Fruit fly (Drosophila melanogaster) whole organism, embryonic: Measurements from ENCODE around the gene CG3448.

Source experiments
- CG1024 ChIP-seq: fragments of 200-800 bp; sonication (Bioruptor generic); IDR thresholded peaks from 2 replicates; pipeline ENCODE4 v1.3.6; 2022; ENCODE audit warnings: missing biosample characterization, missing genetic modification characterization
- CG10979 ChIP-seq: fragments of 200-800 bp; sonication (Bioruptor generic); optimal IDR thresholded peaks from 2 replicates; lab custom pipeline; 2018; ENCODE audit warnings: missing biosample characterization, mild to moderate bottlenecking, missing genetic modification characterization, moderate library complexity
- CG11085 ChIP-seq: fragments of 200-800 bp; sonication (Bioruptor generic); IDR thresholded peaks from 2 replicates; pipeline ENCODE4 v1.3.6; 2022; ENCODE audit warnings: missing biosample characterization, missing genetic modification characterization
- CG13123 ChIP-seq: fragments of 200-800 bp; sonication (Bioruptor generic); optimal IDR thresholded peaks from 2 replicates; lab custom pipeline; 2016; ENCODE audit warnings: missing biosample characterization, missing genetic modification characterization
- CG14965 ChIP-seq: fragments of 200-800 bp; sonication (Bioruptor generic); optimal IDR thresholded peaks from 2 replicates; lab custom pipeline; 2016; ENCODE audit warnings: missing biosample characterization, missing genetic modification characterization, borderline replicate concordance
- CG15073 ChIP-seq: fragments of 200-800 bp; sonication (Bioruptor generic); optimal IDR thresholded peaks from 2 replicates; lab custom pipeline; 2016; ENCODE audit warnings: missing biosample characterization, missing genetic modification characterization
- CG16779 ChIP-seq: fragments of 200-800 bp; sonication (Bioruptor generic); IDR thresholded peaks from 2 replicates; pipeline ENCODE4 v1.3.6; 2022; ENCODE audit warnings: missing biosample characterization, missing genetic modification characterization
- CG18262 ChIP-seq: fragments of 200-800 bp; optimal IDR thresholded peaks from 3 replicates; lab custom pipeline; 2019; ENCODE audit warnings: missing biosample characterization, mild to moderate bottlenecking, missing genetic modification characterization, moderate library complexity
- CG18764 ChIP-seq: fragments of 200-800 bp; sonication (Bioruptor generic); optimal IDR thresholded peaks from 3 replicates; lab custom pipeline; 2016; ENCODE audit warnings: missing biosample characterization, missing genetic modification characterization
- CG31388 ChIP-seq: fragments of 200-800 bp; sonication (Bioruptor generic); optimal IDR thresholded peaks from 2 replicates; lab custom pipeline; 2016; ENCODE audit warnings: missing biosample characterization, missing genetic modification characterization
- CG33213 ChIP-seq: fragments of 200-800 bp; sonication (Bioruptor generic); optimal IDR thresholded peaks from 3 replicates; lab custom pipeline; 2016; ENCODE audit warnings: missing biosample characterization, missing genetic modification characterization
- CG34422 ChIP-seq: fragments of 200-800 bp; sonication (Bioruptor generic); IDR thresholded peaks from 3 replicates; pipeline ENCODE4 v1.3.6; 2022; ENCODE audit warnings: missing biosample characterization, missing genetic modification characterization
- CG4707 ChIP-seq: fragments of 200-800 bp; sonication (Bioruptor generic); optimal IDR thresholded peaks from 2 replicates; lab custom pipeline; 2018; ENCODE audit warnings: missing biosample characterization, mild to moderate bottlenecking, missing genetic modification characterization, moderate library complexity
- CG6254 ChIP-seq: fragments of 200-800 bp; sonication (Bioruptor generic); optimal IDR thresholded peaks from 3 replicates; lab custom pipeline; 2017; ENCODE audit warnings: mild to moderate bottlenecking, missing biosample characterization, missing genetic modification reagents, missing genetic modification characterization
- CG7271 ChIP-seq: fragments of 200-800 bp; sonication (Bioruptor generic); optimal IDR thresholded peaks from 2 replicates; lab custom pipeline; 2018; ENCODE audit warnings: missing biosample characterization, mild to moderate bottlenecking, missing genetic modification characterization, moderate library complexity
- CG7745 ChIP-seq: fragments of 200-800 bp; sonication (Bioruptor generic); optimal IDR thresholded peaks from 2 replicates; lab custom pipeline; 2018; ENCODE audit warnings: missing biosample characterization, mild to moderate bottlenecking, missing genetic modification characterization, moderate library complexity
- CG8765 ChIP-seq: fragments of 200-800 bp; sonication (Bioruptor generic); IDR thresholded peaks from 2 replicates; pipeline ENCODE4 v1.3.6; 2022; ENCODE audit warnings: missing biosample characterization, missing genetic modification characterization
- CG9797 ChIP-seq: fragments of 200-800 bp; sonication (Bioruptor generic); optimal IDR thresholded peaks from 3 replicates; lab custom pipeline; 2018; ENCODE audit warnings: missing biosample characterization, mild to moderate bottlenecking, missing genetic modification characterization
- CG9817 ChIP-seq: fragments of 200-800 bp; sonication (Bioruptor generic); optimal IDR thresholded peaks from 2 replicates; lab custom pipeline; 2018; ENCODE audit warnings: missing biosample characterization, mild to moderate bottlenecking, missing genetic modification characterization, moderate library complexity
- Chrac-16 ChIP-seq: fragments of 200-800 bp; sonication (Bioruptor generic); optimal IDR thresholded peaks from 3 replicates; lab custom pipeline; 2016; ENCODE audit warnings: missing biosample characterization, missing genetic modification characterization
- Doc2 ChIP-seq: fragments of 200-800 bp; sonication (Bioruptor generic); IDR thresholded peaks from 2 replicates; pipeline ENCODE4 v1.3.6; 2022; ENCODE audit warnings: missing biosample characterization, missing genetic modification characterization
- Fer1 ChIP-seq: fragments of 200-800 bp; sonication (Bioruptor generic); optimal IDR thresholded peaks from 2 replicates; lab custom pipeline; 2017; ENCODE audit warnings: missing biosample characterization, mild to moderate bottlenecking, missing genetic modification characterization
- Hey ChIP-seq: fragments of 200-800 bp; sonication (Bioruptor generic); optimal IDR thresholded peaks from 3 replicates; lab custom pipeline; 2018; ENCODE audit warnings: missing biosample characterization, mild to moderate bottlenecking, missing genetic modification characterization
- Hr39 ChIP-seq: fragments of >200 bp; optimal IDR thresholded peaks from 2 replicates; lab custom pipeline; 2017
- Jarid2 ChIP-seq: fragments of 200-800 bp; sonication (Bioruptor generic); optimal IDR thresholded peaks from 3 replicates; lab custom pipeline; 2017; ENCODE audit warnings: mild to moderate bottlenecking, missing biosample characterization, missing genetic modification reagents, missing genetic modification characterization
- Lim3 ChIP-seq: fragments of 200-800 bp; sonication (Bioruptor generic); IDR thresholded peaks from 2 replicates; pipeline ENCODE4 v1.3.6; 2022; ENCODE audit warnings: missing biosample characterization, missing genetic modification characterization
- MTF-1 ChIP-seq: fragments of 200-800 bp; sonication (Bioruptor generic); optimal IDR thresholded peaks from 2 replicates; lab custom pipeline; 2018; ENCODE audit warnings: missing biosample characterization, mild to moderate bottlenecking, missing genetic modification characterization, borderline replicate concordance
- Meics ChIP-seq: fragments of 200-800 bp; sonication (Bioruptor generic); optimal IDR thresholded peaks from 2 replicates; lab custom pipeline; 2017; ENCODE audit warnings: missing biosample characterization, mild to moderate bottlenecking, missing genetic modification characterization
- Nf-YC ChIP-seq: fragments of 200-800 bp; optimal IDR thresholded peaks from 3 replicates; lab custom pipeline; 2019; ENCODE audit warnings: missing biosample characterization, mild to moderate bottlenecking, missing genetic modification characterization, moderate library complexity
- Side ChIP-seq: fragments of 200-800 bp; sonication (Bioruptor generic); optimal IDR thresholded peaks from 2 replicates; lab custom pipeline; 2016; ENCODE audit warnings: missing biosample characterization, missing genetic modification characterization
- Ssrp ChIP-seq: fragments of 200-800 bp; sonication (Bioruptor generic); optimal IDR thresholded peaks from 2 replicates; lab custom pipeline; 2018; ENCODE audit warnings: missing biosample characterization, mild to moderate bottlenecking, missing genetic modification characterization, moderate library complexity
- ab ChIP-seq: fragments of 200-800 bp; sonication (Bioruptor generic); optimal IDR thresholded peaks from 2 replicates; lab custom pipeline; 2016; ENCODE audit warnings: missing biosample characterization, missing genetic modification characterization
- ap ChIP-seq: fragments of 200-800 bp; sonication (Bioruptor generic); IDR thresholded peaks from 2 replicates; pipeline ENCODE4 v1.3.6; 2022; ENCODE audit warnings: missing biosample characterization, missing genetic modification characterization
- chn ChIP-seq: fragments of 200-800 bp; sonication (Bioruptor generic); optimal IDR thresholded peaks from 2 replicates; lab custom pipeline; 2016; ENCODE audit warnings: missing biosample characterization, missing genetic modification characterization
- ci ChIP-seq: fragments of 200-800 bp; sonication (Bioruptor generic); IDR thresholded peaks from 3 replicates; pipeline ENCODE4 v1.3.6; 2022; ENCODE audit warnings: missing biosample characterization, missing genetic modification characterization
- disco-r ChIP-seq: fragments of 200-800 bp; sonication (Bioruptor generic); optimal IDR thresholded peaks from 2 replicates; lab custom pipeline; 2016; ENCODE audit warnings: missing biosample characterization, missing genetic modification characterization
- fd102C ChIP-seq: fragments of 200-800 bp; sonication (Bioruptor generic); optimal IDR thresholded peaks from 2 replicates; lab custom pipeline; 2018; ENCODE audit warnings: missing biosample characterization, mild to moderate bottlenecking, missing genetic modification characterization, moderate library complexity
- gce ChIP-seq: fragments of 200-800 bp; sonication (Bioruptor generic); IDR thresholded peaks from 3 replicates; pipeline ENCODE4 v1.3.6; 2022; ENCODE audit warnings: missing biosample characterization, missing genetic modification characterization
- gt ChIP-seq: fragments of 200-800 bp; sonication (Bioruptor generic); IDR thresholded peaks from 2 replicates; pipeline ENCODE4 v1.3.6; 2022; ENCODE audit warnings: missing biosample characterization, missing genetic modification characterization
- nerfin-2 ChIP-seq: fragments of 200-800 bp; sonication (Bioruptor generic); IDR thresholded peaks from 2 replicates; pipeline ENCODE4 v1.3.6; 2022; ENCODE audit warnings: missing biosample characterization, missing genetic modification characterization; ENCODE audit not compliant: partially characterized antibody
- odd ChIP-seq: fragments of 200-800 bp; sonication (Bioruptor generic); optimal IDR thresholded peaks from 2 replicates; lab custom pipeline; 2017; ENCODE audit warnings: missing biosample characterization, mild to moderate bottlenecking, missing genetic modification characterization
- org-1 ChIP-seq: fragments of 200-800 bp; sonication (Bioruptor generic); optimal IDR thresholded peaks from 2 replicates; lab custom pipeline; 2017; ENCODE audit warnings: missing biosample characterization, missing genetic modification characterization
- phol ChIP-seq: fragments of 200-800 bp; sonication (Bioruptor generic); optimal IDR thresholded peaks from 3 replicates; lab custom pipeline; 2018; ENCODE audit warnings: missing biosample characterization, mild to moderate bottlenecking, missing genetic modification characterization, moderate library complexity
- rib ChIP-seq: fragments of 200-800 bp; sonication (Bioruptor generic); IDR thresholded peaks from 2 replicates; pipeline ENCODE4 v1.3.6; 2022; ENCODE audit warnings: missing biosample characterization, missing genetic modification characterization
- sens ChIP-seq: fragments of 200-800 bp; sonication (Bioruptor generic); peaks from one replicate; lab custom pipeline; 2016; ENCODE audit warnings: missing biosample characterization, missing genetic modification characterization
- seq ChIP-seq: fragments of 200-800 bp; sonication (Bioruptor generic); IDR thresholded peaks from 2 replicates; pipeline ENCODE4 v1.3.6; 2022; ENCODE audit warnings: missing biosample characterization, missing genetic modification characterization
- slou ChIP-seq: fragments of 200-800 bp; sonication (Bioruptor generic); optimal IDR thresholded peaks from 3 replicates; lab custom pipeline; 2016; ENCODE audit warnings: missing biosample characterization, missing genetic modification characterization
- stc ChIP-seq: fragments of 200-800 bp; sonication (Bioruptor generic); IDR thresholded peaks from 2 replicates; pipeline ENCODE4 v1.3.6; 2022; ENCODE audit warnings: missing biosample characterization, missing genetic modification characterization
- tio ChIP-seq: fragments of 200-800 bp; sonication (Bioruptor generic); optimal IDR thresholded peaks from 2 replicates; lab custom pipeline; 2017; ENCODE audit warnings: missing biosample characterization, missing genetic modification characterization, inconsistent platforms
- trh ChIP-seq: fragments of 200-800 bp; sonication (Bioruptor generic); optimal IDR thresholded peaks from 2 replicates; lab custom pipeline; 2016; ENCODE audit warnings: missing biosample characterization, missing genetic modification characterization

CG3448 gene

dm6 chr3L:9422636-9423419 is 28.5 kb downstream of the CG3448 start, which contains the start of gene aay (continued):
- peak; percentile 78 for TF ChIP-seq disco-r
- TF ChIP-seq chn (GFP tag; lab: Kevin White, UChicago), result peak; percentile 98
- peak; percentile 95 for TF ChIP-seq Side (GFP tag; lab: Kevin White, UChicago)
- TF ChIP-seq MTF-1 (GFP tag; lab: Kevin White, UChicago), result peak; percentile 95
- peak; percentile 96 for TF ChIP-seq slou
- peak; percentile 97 for TF ChIP-seq rib (GFP tag; lab: Robert Waterston, UW)
- peak; percentile 97 for TF ChIP-seq CG6254 (GFP tag; lab: Kevin White, UChicago)
- TF ChIP-seq ap (GFP tag; lab: Robert Waterston, UW), result peak; percentile 97
- peak; percentile 99 for TF ChIP-seq CG10979 (tag; lab: Kevin White, UChicago)
- peak; percentile 98 for TF ChIP-seq CG34422
- TF ChIP-seq CG16779, result peak; percentile 97
- peak; percentile 100 for TF ChIP-seq sens
- TF ChIP-seq CG31388, result peak; percentile 96
- TF ChIP-seq stc (GFP tag; lab: Robert Waterston, UW), result peak; percentile 98
- peak; percentile 99 for TF ChIP-seq phol (tag; lab: Kevin White, UChicago)
- TF ChIP-seq CG9797 (GFP tag; lab: Kevin White, UChicago), result peak; percentile 51
- peak; percentile 94 for TF ChIP-seq Doc2 (GFP tag; lab: Robert Waterston, UW)
- TF ChIP-seq Chrac-16, result peak; percentile 99
- TF ChIP-seq odd (GFP tag; lab: Kevin White, UChicago), result peak; percentile 98
- peak; percentile 98 for TF ChIP-seq seq (GFP tag; lab: Robert Waterston, UW)
- TF ChIP-seq ab, result peak; percentile 82
- peak; percentile 98 for TF ChIP-seq CG9817
- TF ChIP-seq CG7745 (tag; lab: Kevin White, UChicago), result peak; percentile 88
- peak; percentile 92 for TF ChIP-seq Jarid2 (GFP tag; lab: Kevin White, UChicago)
- peak; percentile 99 for TF ChIP-seq Ssrp (tag; lab: Kevin White, UChicago)
- TF ChIP-seq CG7271 (tag; lab: Kevin White, UChicago), result peak; percentile 96
- TF ChIP-seq CG1024 (GFP tag; lab: Robert Waterston, UW), result peak; percentile 95
- peak; percentile 98 for TF ChIP-seq CG8765 (GFP tag; lab: Robert Waterston, UW)
- no peak for TF ChIP-seq Hr39 (lab: Kevin White, UChicago)
- TF ChIP-seq CG14965 (GFP tag; lab: Kevin White, UChicago), result peak; percentile 81
- TF ChIP-seq CG4707, result peak; percentile 97
- peak; percentile 99 for TF ChIP-seq org-1 (GFP tag; lab: Kevin White, UChicago)
- peak; percentile 94 for TF ChIP-seq gce (GFP tag; lab: Robert Waterston, UW)
- TF ChIP-seq Meics (GFP tag; lab: Kevin White, UChicago), result peak; percentile 98
- TF ChIP-seq CG15073 (GFP tag; lab: Kevin White, UChicago), result peak; percentile 88
- peak; percentile 98 for TF ChIP-seq CG33213
- peak; percentile 93 for TF ChIP-seq Nf-YC (tag; lab: Kevin White, UChicago)
- TF ChIP-seq fd102C, result peak; percentile 98
- TF ChIP-seq CG13123, result peak; percentile 98
- peak; percentile 100 for TF ChIP-seq CG18262
- TF ChIP-seq Fer1 (GFP tag; lab: Kevin White, UChicago), result peak; percentile 99
- TF ChIP-seq Hey (tag; lab: Kevin White, UChicago), result peak; percentile 79
- peak; percentile 99 for TF ChIP-seq ci (GFP tag; lab: Robert Waterston, UW)
- TF ChIP-seq tio (GFP tag; lab: Kevin White, UChicago), result peak; percentile 97
- peak; percentile 97 for TF ChIP-seq trh (GFP tag; lab: Kevin White, UChicago)
- peak; percentile 93 for TF ChIP-seq Lim3
- TF ChIP-seq nerfin-2 (GFP tag; lab: Robert Waterston, UW), result no peak
- TF ChIP-seq CG11085 (GFP tag; lab: Robert Waterston, UW), result peak; percentile 96
- peak; percentile 96 for TF ChIP-seq gt
- peak; percentile 98 for TF ChIP-seq CG18764 (GFP tag; lab: Kevin White, UChicago)
